Worm (Caenorhabditis elegans) whole organism, L2 larva: Measurements from ENCODE around the gene scrm-5.
"Not testable (repeated sequence)": the region's sequence is repeated elsewhere in the genome, so short reads cannot be mapped to it uniquely, and the experiment has no call there.

Experiments used
- C34F6.9 ChIP-seq: fragments of 150-350 bp; optimal IDR thresholded peaks from 2 replicates; lab custom pipeline; 2014; ENCODE audit warnings: missing biosample characterization, missing genetic modification characterization
- F13H6.1 ChIP-seq: sonication (generic microtip); optimal IDR thresholded peaks from 2 replicates; lab custom pipeline; 2016; ENCODE audit warnings: missing genetic modification characterization, missing compliant biosample characterization
- R02D3.7 ChIP-seq: fragments of 150-350 bp; optimal IDR thresholded peaks from 2 replicates; lab custom pipeline; 2014; ENCODE audit warnings: missing biosample characterization, missing genetic modification characterization
- ZK546.5 ChIP-seq: sonication (generic microtip); optimal IDR thresholded peaks from 2 replicates; lab custom pipeline; 2017; ENCODE audit warnings: missing biosample characterization, missing genetic modification characterization
- alr-1 ChIP-seq: fragments of 150-350 bp; optimal IDR thresholded peaks from 2 replicates; lab custom pipeline; 2014; ENCODE audit warnings: missing biosample characterization, missing genetic modification characterization
- ceh-16 ChIP-seq: fragments of 150-350 bp; optimal IDR thresholded peaks from 2 replicates; lab custom pipeline; 2014; ENCODE audit warnings: missing biosample characterization, missing genetic modification characterization
- crh-2 ChIP-seq: sonication (generic microtip); optimal IDR thresholded peaks from 2 replicates; lab custom pipeline; 2017; ENCODE audit warnings: missing biosample characterization, missing genetic modification characterization
- egl-27 ChIP-seq: sonication (generic microtip); optimal IDR thresholded peaks from 3 replicates; lab custom pipeline; 2017; ENCODE audit warnings: missing biosample characterization, missing genetic modification reagents, missing genetic modification characterization
- elt-1 ChIP-seq: fragments of 150-350 bp; optimal IDR thresholded peaks from 2 replicates; lab custom pipeline; 2014; ENCODE audit warnings: missing biosample characterization, missing genetic modification characterization
- elt-3 ChIP-seq: sonication (generic microtip); optimal IDR thresholded peaks from 2 replicates; lab custom pipeline; 2017; ENCODE audit warnings: missing biosample characterization, missing genetic modification characterization
- fos-1 ChIP-seq: fragments of 150-350 bp; optimal IDR thresholded peaks from 2 replicates; lab custom pipeline; 2014; ENCODE audit warnings: missing biosample characterization, missing genetic modification characterization
- lin-11 ChIP-seq: fragments of 150-350 bp; sonication (generic microtip); optimal IDR thresholded peaks from 2 replicates; lab custom pipeline; 2014; ENCODE audit warnings: missing biosample characterization, missing genetic modification characterization, inconsistent platforms, mixed read lengths
- lin-13 ChIP-seq: fragments of 150-350 bp; optimal IDR thresholded peaks from 2 replicates; lab custom pipeline; 2014; ENCODE audit warnings: missing biosample characterization, missing genetic modification reagents, missing genetic modification characterization
- lin-39 ChIP-seq: fragments of 150-350 bp; optimal IDR thresholded peaks from 2 replicates; lab custom pipeline; 2014; ENCODE audit warnings: missing biosample characterization, missing genetic modification reagents, missing genetic modification characterization
- lsy-2 ChIP-seq, 2 experiments: fragments of 150-350 bp in 1 of 2; sonication (generic microtip) in 1 of 2; optimal IDR thresholded peaks; 2 replicates each; lab custom pipeline; 2014 to 2017; ENCODE audit warnings: missing biosample characterization in 2 of 2, missing genetic modification characterization in 2 of 2
- mbf-1 ChIP-seq: sonication (generic microtip); optimal IDR thresholded peaks from 2 replicates; lab custom pipeline; 2017; ENCODE audit warnings: missing biosample characterization, missing genetic modification characterization
- mdl-1 ChIP-seq, 2 experiments: fragments of 150-350 bp in 1 of 2; sonication (generic microtip) in 1 of 2; optimal IDR thresholded peaks; 2 replicates each; lab custom pipeline; 2017; ENCODE audit warnings: missing biosample characterization in 2 of 2, missing genetic modification characterization in 2 of 2
- nhr-11 ChIP-seq: fragments of 150-350 bp; optimal IDR thresholded peaks from 2 replicates; lab custom pipeline; 2014; ENCODE audit warnings: missing biosample characterization, missing genetic modification characterization
- nhr-12 ChIP-seq: fragments of 150-350 bp; optimal IDR thresholded peaks from 2 replicates; lab custom pipeline; 2014; ENCODE audit warnings: missing biosample characterization, missing genetic modification characterization
- nhr-129 ChIP-seq: fragments of 150-350 bp; optimal IDR thresholded peaks from 2 replicates; lab custom pipeline; 2014; ENCODE audit warnings: missing biosample characterization, missing genetic modification characterization
- nhr-237 ChIP-seq: fragments of 150-350 bp; optimal IDR thresholded peaks from 2 replicates; lab custom pipeline; 2014; ENCODE audit warnings: missing biosample characterization, missing genetic modification characterization
- peb-1 ChIP-seq: fragments of 150-350 bp; optimal IDR thresholded peaks from 2 replicates; lab custom pipeline; 2014; ENCODE audit warnings: missing biosample characterization, missing genetic modification characterization
- sma-3 ChIP-seq: sonication (generic microtip); optimal IDR thresholded peaks from 2 replicates; lab custom pipeline; 2016; ENCODE audit warnings: missing genetic modification reagents, missing genetic modification characterization, missing compliant biosample characterization
- sma-9 ChIP-seq, 2 experiments: fragments of 150-350 bp in 1 of 2; sonication (generic microtip) in 1 of 2; optimal IDR thresholded peaks; 2 replicates each; lab custom pipeline; 2014 to 2016; ENCODE audit warnings: missing genetic modification characterization in 2 of 2, mild to moderate bottlenecking in 1 of 2, missing biosample characterization in 1 of 2, missing compliant biosample characterization in 1 of 2, missing genetic modification reagents in 1 of 2, moderate library complexity in 1 of 2
- unc-62 ChIP-seq: fragments of 150-350 bp; optimal IDR thresholded peaks from 2 replicates; lab custom pipeline; 2014; ENCODE audit warnings: missing biosample characterization, missing genetic modification reagents, missing genetic modification characterization
- ztf-1 ChIP-seq: fragments of 200-800 bp; sonication (Bioruptor generic); conservative IDR thresholded peaks from 2 replicates; pipeline ENCODE4 v1.3.6; 2022; ENCODE audit warnings: missing genetic modification characterization, missing compliant biosample characterization
- ztf-11 ChIP-seq: sonication (generic microtip); optimal IDR thresholded peaks from 2 replicates; lab custom pipeline; 2017; ENCODE audit warnings: missing biosample characterization, missing genetic modification characterization

The scrm-5 gene

ce11 chrIV:4140265-4140664 lies 22.0 kb upstream of the scrm-5 start, which contains the start of gene F49F1.18:
F49F1.18 (minus strand) TSS chrIV:4140365.
- TF ChIP-seq R02D3.7 (tag; lab: Kevin White, UChicago) (no peak), mbf-1 (tag; lab: Kevin White, UChicago) (no peak), fos-1 (tag; lab: Kevin White, UChicago) (no peak), ZK546.5 (no peak), ztf-1 (GFP tag; lab: Robert Waterston, UW) (no peak), nhr-129 (tag; lab: Kevin White, UChicago) (no peak), elt-3 (no peak), lsy-2 (tag; optimal IDR thresholded peaks at IDR 0.05; lab: Kevin White, UChicago) (no peak), egl-27 (tag; lab: Kevin White, UChicago) (no peak), elt-1 (no peak), sma-3 (GFP tag; lab: Kevin White, UChicago) (no peak)
- TF ChIP-seq, all 48 proteins: peak for 0

ce11 chrIV:4141311-4141710 lies 20.9 kb upstream of the scrm-5 start, which contains the start of gene F49F1.11:
F49F1.11 (minus strand) TSS chrIV:4141411.
- no peak for TF ChIP-seq nhr-11 (tag; lab: Kevin White, UChicago)

ce11 chrIV:4142986-4143385 lies 19.2 kb upstream of the scrm-5 start, which contains the start of gene F49F1.12:
F49F1.12 (minus strand) TSS chrIV:4143086.
- not testable (repeated sequence) for TF ChIP-seq lin-39 (tag; lab: Kevin White, UChicago); lin-11; peb-1 (tag; lab: Kevin White, UChicago)

ce11 chrIV:4144784-4145183 lies 17.4 kb upstream of the scrm-5 start, which contains the start of gene R07C12.3:
R07C12.3 (plus strand) TSS chrIV:4145084.
- TF ChIP-seq elt-1 (no peak), F13H6.1 (no peak), ceh-16 (tag; lab: Kevin White, UChicago) (no peak), lsy-2 (tag; optimal IDR thresholded peaks at IDR 0.05; lab: Kevin White, UChicago) (no peak), elt-3 (no peak), alr-1 (tag; lab: Kevin White, UChicago) (no peak), mdl-1 (tag; optimal IDR thresholded peaks at IDR 0.05; lab: Kevin White, UChicago) (no peak), ztf-11 (tag; lab: Kevin White, UChicago) (no peak), nhr-12 (tag; lab: Kevin White, UChicago) (no peak), sma-9 (GFP tag; optimal IDR thresholded peaks at IDR 0.05; lab: Kevin White, UChicago) (no peak), sma-9 (tag; optimal IDR thresholded peaks at IDR 0.05; lab: Kevin White, UChicago) (no peak), unc-62 (GFP tag; lab: Kevin White, UChicago) (no peak), lin-13 (no peak), lin-11 (no peak), fos-1 (tag; lab: Kevin White, UChicago) (no peak), ztf-1 (GFP tag; lab: Robert Waterston, UW) (no peak), lin-39 (tag; lab: Kevin White, UChicago) (no peak), C34F6.9 (tag; lab: Kevin White, UChicago) (no peak)
- TF ChIP-seq, all 48 proteins: peak for 0

- TF ChIP-seq nhr-237 (tag; lab: Kevin White, UChicago) (no peak), crh-2 (tag; lab: Kevin White, UChicago) (no peak), lin-11 (no peak), fos-1 (tag; lab: Kevin White, UChicago) (peak; percentile 91)
Observed at ce11 chrIV:4147891-4148290, 14.3 kb upstream of the scrm-5 start.

ce11 chrIV:4150138-4150537 lies 12.1 kb upstream of the scrm-5 start:
- no peak for TF ChIP-seq peb-1 (tag; lab: Kevin White, UChicago)
- TF ChIP-seq nhr-12 (tag; lab: Kevin White, UChicago): no peak
- TF ChIP-seq ZK546.5: no peak
- peak; percentile 9 for TF ChIP-seq fos-1 (tag; lab: Kevin White, UChicago)

- no peak for TF ChIP-seq lin-11
- TF ChIP-seq fos-1 (tag; lab: Kevin White, UChicago): peak; percentile 69
Observed at ce11 chrIV:4152143-4152542, 10.1 kb upstream of the scrm-5 start, which contains the start of the genes K08D10.10 and R07C12.1. K08D10.10 (plus strand) TSS chrIV:4152235. R07C12.1 (plus strand) TSS chrIV:4152456.
